Worm (Caenorhabditis elegans) whole organism, L2 larva: ENCODE results near the gene pap-2.

Source experiments
- C34F6.9 ChIP-seq: fragments of 150-350 bp; optimal IDR thresholded peaks from 2 replicates; lab custom pipeline; 2014; ENCODE audit warnings: missing biosample characterization, missing genetic modification characterization
- R02D3.7 ChIP-seq: fragments of 150-350 bp; optimal IDR thresholded peaks from 2 replicates; lab custom pipeline; 2014; ENCODE audit warnings: missing biosample characterization, missing genetic modification characterization
- elt-3 ChIP-seq: sonication (generic microtip); optimal IDR thresholded peaks from 2 replicates; lab custom pipeline; 2017; ENCODE audit warnings: missing biosample characterization, missing genetic modification characterization
- mdl-1 ChIP-seq, 2 experiments: fragments of 150-350 bp in 1 of 2; sonication (generic microtip) in 1 of 2; optimal IDR thresholded peaks; 2 replicates each; lab custom pipeline; 2017; ENCODE audit warnings: missing biosample characterization in 2 of 2, missing genetic modification characterization in 2 of 2
- nhr-11 ChIP-seq: fragments of 150-350 bp; optimal IDR thresholded peaks from 2 replicates; lab custom pipeline; 2014; ENCODE audit warnings: missing biosample characterization, missing genetic modification characterization
- nhr-12 ChIP-seq: fragments of 150-350 bp; optimal IDR thresholded peaks from 2 replicates; lab custom pipeline; 2014; ENCODE audit warnings: missing biosample characterization, missing genetic modification characterization
- peb-1 ChIP-seq: fragments of 150-350 bp; optimal IDR thresholded peaks from 2 replicates; lab custom pipeline; 2014; ENCODE audit warnings: missing biosample characterization, missing genetic modification characterization
- unc-62 ChIP-seq: fragments of 150-350 bp; optimal IDR thresholded peaks from 2 replicates; lab custom pipeline; 2014; ENCODE audit warnings: missing biosample characterization, missing genetic modification reagents, missing genetic modification characterization
- ztf-11 ChIP-seq: sonication (generic microtip); optimal IDR thresholded peaks from 2 replicates; lab custom pipeline; 2017; ENCODE audit warnings: missing biosample characterization, missing genetic modification characterization

- TF ChIP-seq peb-1 (tag; lab: Kevin White, UChicago) (no peak), C34F6.9 (tag; lab: Kevin White, UChicago) (peak; percentile 61), nhr-12 (tag; lab: Kevin White, UChicago) (no peak), unc-62 (GFP tag; lab: Kevin White, UChicago) (no peak), R02D3.7 (tag; lab: Kevin White, UChicago) (no peak), elt-3 (tag; lab: Kevin White, UChicago) (no peak), nhr-11 (tag; lab: Kevin White, UChicago) (no peak), mdl-1 (tag; optimal IDR thresholded peaks at IDR 0.05; lab: Kevin White, UChicago) (no peak), ztf-11 (tag; lab: Kevin White, UChicago) (no peak)
These were observed 11.9 kb upstream of the pap-2 start for ce11 chrII:9621121-9621520.
